Worm (Caenorhabditis elegans) whole organism, young adult: Measurements from ENCODE around the gene mam-2.

Experiments
- F49E8.2 ChIP-seq: sonication (generic microtip); optimal IDR thresholded peaks from 3 replicates; lab custom pipeline; 2017; ENCODE audit warnings: missing genetic modification characterization, mild to moderate bottlenecking, missing compliant biosample characterization, antibody characterized with exemption, moderate library complexity; ENCODE audit not compliant: insufficient read depth
- ceh-40 ChIP-seq: fragments of 200-800 bp; sonication (Bioruptor generic); IDR thresholded peaks from 2 replicates; pipeline ENCODE4 v1.3.6; 2022; ENCODE audit warnings: missing genetic modification characterization, missing compliant biosample characterization
- madf-6 ChIP-seq: fragments of 200-800 bp; sonication (Bioruptor generic); IDR thresholded peaks from 2 replicates; pipeline ENCODE4 v1.3.6; 2022; ENCODE audit warnings: missing genetic modification reagents, missing genetic modification characterization, missing compliant biosample characterization
- pbrm-1 ChIP-seq: fragments of 200-800 bp; sonication (Bioruptor generic); IDR thresholded peaks from 2 replicates; pipeline ENCODE4 v1.3.6; 2022; ENCODE audit warnings: missing genetic modification reagents, missing genetic modification characterization, missing compliant biosample characterization
- zfh-2 ChIP-seq: fragments of 200-800 bp; sonication (Bioruptor generic); conservative IDR thresholded peaks from 2 replicates; pipeline ENCODE4 v1.3.6; 2022; ENCODE audit warnings: missing genetic modification reagents, missing genetic modification characterization, missing compliant biosample characterization
- ztf-18 ChIP-seq: sonication (generic microtip); optimal IDR thresholded peaks from 2 replicates; lab custom pipeline; 2016; ENCODE audit warnings: missing genotype, mild to moderate bottlenecking, missing genetic modification characterization, missing compliant biosample characterization

DNA sequence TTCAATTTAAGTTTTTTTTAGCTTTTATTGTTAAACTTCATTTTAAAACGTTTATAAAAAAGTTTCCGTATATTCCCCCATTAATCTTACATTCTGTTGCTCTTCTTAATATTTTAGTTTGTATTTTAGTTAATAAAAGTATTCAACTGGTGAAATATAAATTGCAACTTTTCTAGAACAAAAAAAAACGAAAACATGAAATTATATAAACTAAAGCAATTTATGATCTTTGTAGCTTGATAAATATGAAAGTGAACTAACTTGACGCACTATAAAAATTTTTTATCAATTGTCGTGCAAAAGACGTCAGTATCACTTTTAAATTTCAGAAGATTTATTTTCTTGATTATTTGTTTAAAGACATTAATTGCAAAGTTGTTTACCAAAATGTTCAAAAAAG is 34.6 kb downstream of the mam-2 start, which contains the start of gene F44D12.2:
- no peak for TF ChIP-seq madf-6 (GFP tag; lab: Robert Waterston, UW)
- no peak for TF ChIP-seq ztf-18 (tag; lab: Kevin White, UChicago)
- TF ChIP-seq pbrm-1 (GFP tag; lab: Robert Waterston, UW): no peak
- no peak for TF ChIP-seq ceh-40 (GFP tag; lab: Robert Waterston, UW)
- no peak for TF ChIP-seq zfh-2 (GFP tag; lab: Robert Waterston, UW)
- no peak for TF ChIP-seq F49E8.2 (tag; lab: Kevin White, UChicago)
